Fruit fly (Drosophila melanogaster): ENCODE measurements around the gene CG13305.

dm6 chr3L:8669087-8669486 is 22.5 kb upstream of the CG13305 start:
- TF ChIP-seq EcR (GFP tag; optimal IDR thresholded peaks at IDR 0.05), result peak; percentile 86
- TF ChIP-seq CG8159 (tag; optimal IDR thresholded peaks at IDR 0.05), result peak; percentile 92
- TF ChIP-seq CG10348 (GFP tag; IDR thresholded peaks at IDR 0.05), result no peak
- peak; percentile 69; the same call in 2 of the 3 replicates for TF ChIP-seq fd96Ca (GFP tag; IDR thresholded peaks at IDR 0.05)
- peak; percentile 69 for TF ChIP-seq D1 (tag; optimal IDR thresholded peaks at IDR 0.05)
- TF ChIP-seq CG12605 (GFP tag; IDR thresholded peaks at IDR 0.05), result 0 out of 2 replicates have a peak, but pooled peaks have one; percentile 38
- TF ChIP-seq CG32121 (GFP tag; IDR thresholded peaks at IDR 0.05), result no peak
- TF ChIP-seq CG14655 (GFP tag; optimal IDR thresholded peaks at IDR 0.05), result peak; percentile 74
- TF ChIP-seq CG13204 (GFP tag; optimal IDR thresholded peaks at IDR 0.05), result no peak
- peak; percentile 88 for TF ChIP-seq CG15710 (tag; optimal IDR thresholded peaks at IDR 0.05)
- TF ChIP-seq CG17806 (tag; optimal IDR thresholded peaks at IDR 0.05), result peak; percentile 90
- peak; percentile 83 for TF ChIP-seq CG9948 (tag; optimal IDR thresholded peaks at IDR 0.05)
- peak; percentile 88 for TF ChIP-seq CG34367 (tag; optimal IDR thresholded peaks at IDR 0.05)

All from whole organism, pupa.